Worm (Caenorhabditis elegans): ENCODE data around the gene nhr-282.

ce11 chrV:15798108-15798507 is 14.0 kb upstream of the nhr-282 start, which contains the start of gene T26E4.10:
- TF ChIP-seq grh-1 (GFP tag; IDR thresholded peaks at IDR 0.05) (no peak), lsy-2 (tag; optimal IDR thresholded peaks at IDR 0.05) (no peak), elt-3 (tag; optimal IDR thresholded peaks at IDR 0.05) (no peak), fos-1 (tag; optimal IDR thresholded peaks at IDR 0.05) (no peak), mdl-1 (tag; optimal IDR thresholded peaks at IDR 0.05) (no peak), ama-1 (optimal IDR thresholded peaks at IDR 0.05) (no peak), ces-1 (GFP tag; optimal IDR thresholded peaks at IDR 0.05) (no peak), nhr-77 (tag; optimal IDR thresholded peaks at IDR 0.05) (no peak), C04F5.9 (tag; optimal IDR thresholded peaks at IDR 0.05) (no peak), alr-1 (tag; optimal IDR thresholded peaks at IDR 0.05; ENCODE audit: borderline replicate concordance) (no peak), fkh-8 (tag; optimal IDR thresholded peaks at IDR 0.05) (no peak), pag-3 (tag; optimal IDR thresholded peaks at IDR 0.05; ENCODE audit: borderline replicate concordance, insufficient read depth) (no peak)

Data from whole organism, L1 larva.